Worm (Caenorhabditis elegans) whole organism, L1 larva: ENCODE results near the gene ZK1086.3.

Experiments used
- C16A3.4 ChIP-seq: fragments of 150-350 bp; optimal IDR thresholded peaks from 2 replicates; lab custom pipeline; 2014; ENCODE audit warnings: missing biosample characterization, missing genetic modification characterization
- aha-1 ChIP-seq: fragments of 150-350 bp; optimal IDR thresholded peaks from 2 replicates; lab custom pipeline; 2014; ENCODE audit warnings: missing biosample characterization, missing genetic modification characterization
- ama-1 ChIP-seq: fragments of 150-350 bp; optimal IDR thresholded peaks from 2 replicates; lab custom pipeline; 2014
- elt-2 ChIP-seq: sonication (generic microtip); optimal IDR thresholded peaks from 2 replicates; lab custom pipeline; 2016; ENCODE audit warnings: missing genetic modification characterization, mild to moderate bottlenecking, inconsistent platforms, missing compliant biosample characterization, missing genetic modification reagents
- fos-1 ChIP-seq: fragments of 150-350 bp; optimal IDR thresholded peaks from 2 replicates; lab custom pipeline; 2014; ENCODE audit warnings: missing biosample characterization, missing genetic modification characterization
- hlh-4 ChIP-seq: sonication (generic microtip); optimal IDR thresholded peaks from 2 replicates; lab custom pipeline; 2016; ENCODE audit warnings: mild to moderate bottlenecking, missing genetic modification characterization, missing compliant biosample characterization
- nhr-28 ChIP-seq: fragments of 150-350 bp; optimal IDR thresholded peaks from 2 replicates; lab custom pipeline; 2014; ENCODE audit warnings: missing biosample characterization, missing genetic modification characterization
- nhr-76 ChIP-seq: sonication (generic microtip); optimal IDR thresholded peaks from 2 replicates; lab custom pipeline; 2017; ENCODE audit warnings: missing biosample characterization, missing genetic modification characterization
- pag-3 ChIP-seq: sonication (generic microtip); optimal IDR thresholded peaks from 2 replicates; lab custom pipeline; 2017; ENCODE audit warnings: missing genetic modification characterization, mild to moderate bottlenecking, missing compliant biosample characterization, antibody characterized with exemption, borderline replicate concordance; ENCODE audit not compliant: insufficient read depth
- snu-23 ChIP-seq: sonication (generic microtip); optimal IDR thresholded peaks from 2 replicates; lab custom pipeline; 2016; ENCODE audit warnings: missing genetic modification characterization, missing compliant biosample characterization

DNA sequence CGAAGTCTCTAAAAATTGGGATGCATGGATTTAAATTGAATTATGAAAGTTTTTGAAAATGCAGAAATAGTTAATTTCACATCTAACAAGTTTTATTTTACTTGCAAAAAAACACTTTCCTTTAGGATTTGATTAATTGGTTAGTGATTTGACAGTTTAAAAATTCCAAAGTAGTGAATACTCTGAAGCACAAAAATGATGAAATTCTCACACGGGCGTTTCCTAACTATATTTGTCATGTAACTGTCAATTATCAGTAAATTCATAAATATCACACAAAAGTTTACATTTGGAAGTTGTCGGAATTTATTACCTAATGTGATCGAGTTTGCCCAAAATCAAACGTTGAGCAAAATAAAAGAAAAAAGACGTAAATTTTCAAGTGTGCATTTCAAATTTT lies 20.5 kb downstream of the ZK1086.3 start:
- TF ChIP-seq elt-2 (tag; lab: Kevin White, UChicago) (no peak), nhr-28 (tag; lab: Kevin White, UChicago) (no peak), aha-1 (no peak), nhr-76 (no peak), fos-1 (no peak), pag-3 (tag; lab: Kevin White, UChicago) (no peak), hlh-4 (tag; lab: Kevin White, UChicago) (no peak), C16A3.4 (no peak), snu-23 (GFP tag; lab: Kevin White, UChicago) (no peak), ama-1 (no peak)
